Worm (Caenorhabditis elegans): ENCODE measurements around the gene Y110A2AL.6.
A peak's percentile ranks its signal among the peaks of the same experiment; 100 is the strongest.

Y110A2AL.6 gene

DNA sequence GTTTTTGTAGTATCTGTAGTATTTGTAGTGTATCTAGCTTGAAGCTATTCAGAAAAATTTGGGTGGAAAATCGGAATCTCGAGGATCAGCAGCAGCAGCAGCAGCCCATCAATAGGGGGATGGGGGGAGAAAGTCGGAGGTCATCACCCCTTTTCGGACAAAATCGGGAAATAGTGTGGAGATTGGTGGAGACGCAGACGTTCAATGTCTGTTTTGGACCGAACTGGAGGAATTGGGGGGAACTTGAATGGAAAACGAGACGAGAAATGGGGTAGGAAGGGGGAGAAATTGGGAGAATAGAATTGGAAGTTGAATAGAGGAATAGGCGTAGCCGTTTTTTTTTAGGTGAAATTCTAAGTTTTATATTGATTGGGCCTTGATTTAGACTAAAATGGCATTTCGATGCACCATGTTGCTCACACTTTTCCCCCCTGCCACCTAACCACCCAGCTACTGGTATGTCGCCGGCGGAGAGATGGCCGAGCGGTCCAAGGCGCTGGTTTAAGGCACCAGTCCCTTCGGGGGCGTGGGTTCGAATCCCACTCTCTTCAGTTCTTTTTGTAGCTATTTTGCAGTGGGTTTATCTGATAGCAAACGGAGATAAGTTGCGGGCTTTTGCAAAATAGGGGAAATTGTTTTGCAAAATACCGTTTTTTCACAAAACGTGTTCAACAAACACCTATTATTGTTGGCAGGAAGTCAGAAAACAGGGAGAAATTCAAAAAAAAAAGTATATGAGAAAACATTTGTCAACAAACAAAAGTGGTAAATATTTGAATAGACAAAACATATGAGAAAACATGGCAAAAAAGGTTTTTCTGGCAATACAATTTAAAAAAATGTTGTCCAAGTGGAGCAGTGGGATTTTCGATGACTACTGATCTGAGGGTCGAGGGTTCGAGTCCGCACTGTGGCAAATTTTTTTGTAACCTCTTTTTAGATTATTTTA, 18.7 kb upstream of the Y110A2AL.6 start:
- TF ChIP-seq mep-1 (tag; optimal IDR thresholded peaks at IDR 0.05) (no peak), ces-1 (GFP tag; optimal IDR thresholded peaks at IDR 0.05) (no peak), mab-5 (tag; optimal IDR thresholded peaks at IDR 0.05) (no peak), tbx-8 (GFP tag; optimal IDR thresholded peaks at IDR 0.05) (no peak), ceh-43 (GFP tag; optimal IDR thresholded peaks at IDR 0.05) (no peak), unc-62 (GFP tag; optimal IDR thresholded peaks at IDR 0.05) (no peak), cnd-1 (tag; optimal IDR thresholded peaks at IDR 0.05) (peak; percentile 31), bed-3 (GFP tag; optimal IDR thresholded peaks at IDR 0.05) (no peak), zip-8 (tag; optimal IDR thresholded peaks at IDR 0.05) (no peak), mls-2 (tag; optimal IDR thresholded peaks at IDR 0.05) (peak; percentile 51), M03D4.4 (tag; optimal IDR thresholded peaks at IDR 0.05) (no peak), blmp-1 (tag; optimal IDR thresholded peaks at IDR 0.05) (no peak), nhr-28 (tag; optimal IDR thresholded peaks at IDR 0.05) (no peak), snpc-4 (tag; optimal IDR thresholded peaks at IDR 0.05) (no peak), lin-32 (GFP tag; optimal IDR thresholded peaks at IDR 0.05) (no peak), nhr-237 (tag; optimal IDR thresholded peaks at IDR 0.05) (no peak), elt-1 (tag; optimal IDR thresholded peaks at IDR 0.05; ENCODE audit: borderline replicate concordance, insufficient read depth) (no peak), sptf-1 (tag; optimal IDR thresholded peaks at IDR 0.05) (no peak), ceh-83 (GFP tag; optimal IDR thresholded peaks at IDR 0.05) (peak; percentile 48), ceh-39 (tag; optimal IDR thresholded peaks at IDR 0.05) (no peak)

- peak; percentile 32 for TF ChIP-seq ham-2 (GFP tag; optimal IDR thresholded peaks at IDR 0.05)
- no peak for TF ChIP-seq lin-32 (GFP tag; optimal IDR thresholded peaks at IDR 0.05)
Measured at ce11 chrII:2859315-2859714, 17.9 kb upstream of the Y110A2AL.6 start.

- TF ChIP-seq unc-62 (GFP tag; optimal IDR thresholded peaks at IDR 0.05) (no peak), hlh-1 (tag; optimal IDR thresholded peaks at IDR 0.05) (no peak), ces-1 (GFP tag; optimal IDR thresholded peaks at IDR 0.05) (no peak), M03D4.4 (tag; optimal IDR thresholded peaks at IDR 0.05) (no peak), mep-1 (tag; optimal IDR thresholded peaks at IDR 0.05) (no peak), nhr-76 (tag; optimal IDR thresholded peaks at IDR 0.05) (no peak), lsy-2 (tag; optimal IDR thresholded peaks at IDR 0.05) (no peak), snpc-4 (tag; optimal IDR thresholded peaks at IDR 0.05) (no peak), tbx-8 (GFP tag; optimal IDR thresholded peaks at IDR 0.05) (no peak), unc-120 (tag; optimal IDR thresholded peaks at IDR 0.05; ENCODE audit: poor library complexity, severe bottlenecking) (no peak), nhr-28 (tag; optimal IDR thresholded peaks at IDR 0.05) (no peak), mls-2 (tag; optimal IDR thresholded peaks at IDR 0.05) (no peak), ztf-11 (tag; optimal IDR thresholded peaks at IDR 0.05) (no peak), nhr-237 (tag; optimal IDR thresholded peaks at IDR 0.05) (no peak)
Measured at ce11 chrII:2858851-2859250, 17.4 kb upstream of the Y110A2AL.6 start.

- TF ChIP-seq mep-1 (tag; optimal IDR thresholded peaks at IDR 0.05) (no peak), elt-1 (tag; optimal IDR thresholded peaks at IDR 0.05; ENCODE audit: borderline replicate concordance, insufficient read depth) (peak; percentile 49)
Measured at ce11 chrII:2857559-2857958, 16.1 kb upstream of the Y110A2AL.6 start.

ce11 chrII:2856114-2856513, 14.7 kb upstream of the Y110A2AL.6 start:
- TF ChIP-seq ceh-39 (tag; optimal IDR thresholded peaks at IDR 0.05), result no peak
- TF ChIP-seq sem-2 (GFP tag; optimal IDR thresholded peaks at IDR 0.05), result no peak
- no peak for TF ChIP-seq flh-1 (GFP tag; optimal IDR thresholded peaks at IDR 0.05)
- no peak for TF ChIP-seq tbx-8 (GFP tag; optimal IDR thresholded peaks at IDR 0.05)
- TF ChIP-seq ces-1 (GFP tag; optimal IDR thresholded peaks at IDR 0.05), result no peak

- TF ChIP-seq ceh-83 (GFP tag; optimal IDR thresholded peaks at IDR 0.05) (no peak), blmp-1 (tag; optimal IDR thresholded peaks at IDR 0.05) (peak; percentile 24)
Measured at ce11 chrII:2854794-2855193, 13.4 kb upstream of the Y110A2AL.6 start.

All from whole organism, mixed stage, embryonic.